Worm (Caenorhabditis elegans) whole organism, L1 larva: ENCODE results near the gene C55B6.7.

Experiments used
- blmp-1 ChIP-seq: fragments of 150-350 bp; optimal IDR thresholded peaks from 2 replicates; lab custom pipeline; 2014; ENCODE audit warnings: missing biosample characterization, missing genetic modification characterization
- ceh-82 ChIP-seq, 3 experiments: fragments of 150-350 bp in 1 of 3; sonication (generic microtip) in 2 of 3; optimal IDR thresholded peaks; 2 replicates each; lab custom pipeline; 2014 to 2017; ENCODE audit warnings: missing biosample characterization in 3 of 3, missing genetic modification characterization in 3 of 3
- dsc-1 ChIP-seq: sonication (generic microtip); optimal IDR thresholded peaks from 2 replicates; lab custom pipeline; 2016; ENCODE audit warnings: mild to moderate bottlenecking, missing genetic modification characterization, missing compliant biosample characterization
- efl-1 ChIP-seq, 4 experiments: fragments of 150-350 bp; optimal IDR thresholded peaks in 3 of 4; peaks in 1 of 4; 1 replicate in 1 of 4; 2 replicates in 3 of 4; lab custom pipeline; 2014; ENCODE audit warnings: missing biosample characterization in 2 of 4, missing genetic modification characterization in 2 of 4, missing genetic modification reagents in 2 of 4
- elt-3 ChIP-seq, 6 experiments: fragments of 150-350 bp in 1 of 6; sonication (generic microtip); optimal IDR thresholded peaks; 2 replicates each; lab custom pipeline; 2017 to 2018; ENCODE audit warnings: missing biosample characterization in 6 of 6, missing genetic modification characterization in 6 of 6, inconsistent platforms in 1 of 6
- grh-1 ChIP-seq: fragments of 200-800 bp; sonication (Bioruptor generic); IDR thresholded peaks from 2 replicates; pipeline ENCODE4 v1.3.6; 2022; ENCODE audit warnings: missing genetic modification reagents, missing genetic modification characterization, missing compliant biosample characterization
- jun-1 ChIP-seq: fragments of 150-350 bp; optimal IDR thresholded peaks from 2 replicates; lab custom pipeline; 2014; ENCODE audit warnings: missing biosample characterization, missing genetic modification reagents, missing genetic modification characterization
- lin-14 ChIP-seq: fragments of 200-800 bp; sonication (Bioruptor generic); optimal IDR thresholded peaks from 2 replicates; lab custom pipeline; 2018; ENCODE audit warnings: mild to moderate bottlenecking, missing genetic modification characterization, moderate library complexity, missing compliant biosample characterization
- lin-35 ChIP-seq, 2 experiments: fragments of 150-350 bp; optimal IDR thresholded peaks; 2 replicates each; lab custom pipeline; 2014; ENCODE audit warnings: missing biosample characterization in 2 of 2, missing genetic modification characterization in 2 of 2, missing genetic modification reagents in 2 of 2
- nhr-20 ChIP-seq: sonication (generic microtip); optimal IDR thresholded peaks from 2 replicates; lab custom pipeline; 2016; ENCODE audit warnings: mild to moderate bottlenecking, missing genetic modification characterization, missing compliant biosample characterization
- nhr-237 ChIP-seq: fragments of 150-350 bp; optimal IDR thresholded peaks from 2 replicates; lab custom pipeline; 2014; ENCODE audit warnings: missing biosample characterization, missing genetic modification characterization
- nhr-85 ChIP-seq: sonication (generic microtip); peaks from one replicate; lab custom pipeline; 2016; ENCODE audit warnings: missing genetic modification characterization, inconsistent platforms, missing compliant biosample characterization
- skn-1 ChIP-seq: fragments of 150-350 bp; optimal IDR thresholded peaks from 2 replicates; lab custom pipeline; 2014; ENCODE audit warnings: missing biosample characterization, missing genetic modification characterization
- snu-23 ChIP-seq: sonication (generic microtip); optimal IDR thresholded peaks from 2 replicates; lab custom pipeline; 2016; ENCODE audit warnings: missing genetic modification characterization, missing compliant biosample characterization
- sptf-1 ChIP-seq: fragments of 150-350 bp; optimal IDR thresholded peaks from 2 replicates; lab custom pipeline; 2014; ENCODE audit warnings: missing biosample characterization, missing genetic modification characterization
- sup-37 ChIP-seq: fragments of 200-800 bp; sonication (Bioruptor generic); optimal IDR thresholded peaks from 2 replicates; lab custom pipeline; 2018; ENCODE audit warnings: mild to moderate bottlenecking, missing genetic modification characterization, missing compliant biosample characterization
- unc-62 ChIP-seq: fragments of 150-350 bp; optimal IDR thresholded peaks from 2 replicates; lab custom pipeline; 2014; ENCODE audit warnings: missing biosample characterization, missing genetic modification reagents, missing genetic modification characterization

Gene C55B6.7

ce11 chrX:7151189-7151857 lies 40.5 kb downstream of the C55B6.7 start, which contains the start of gene lam-2:
lam-2 (minus strand) TSS chrX:7151239.
- no peak for TF ChIP-seq sup-37 (GFP tag; lab: Kevin White, UChicago)
- TF ChIP-seq sptf-1 (tag; lab: Kevin White, UChicago) = no peak
- TF ChIP-seq dsc-1 = peak; percentile 4
- no peak for TF ChIP-seq unc-62 (GFP tag; lab: Kevin White, UChicago)
- no peak for TF ChIP-seq nhr-237

ce11 chrX:7149670-7150069 lies 42.1 kb downstream of the C55B6.7 start:
- TF ChIP-seq jun-1 (tag; lab: Kevin White, UChicago) = no peak
- TF ChIP-seq efl-1 (optimal IDR thresholded peaks at IDR 0.05; lab: Kevin White, UChicago) = no peak
- TF ChIP-seq efl-1 (GFP tag; optimal IDR thresholded peaks at IDR 0.05 in 1 of 2; lab: Kevin White, UChicago) = peak in 1 of 2 experiments; percentile 70
- TF ChIP-seq, all 84 proteins: peak for 1

- TF ChIP-seq efl-1 (optimal IDR thresholded peaks at IDR 0.05; lab: Kevin White, UChicago) (no peak), efl-1 (GFP tag; optimal IDR thresholded peaks at IDR 0.05 in 1 of 2; lab: Kevin White, UChicago) (peak in 1 of 2 experiments; percentile 54), nhr-20 (tag; lab: Kevin White, UChicago) (peak; percentile 47), blmp-1 (no peak), grh-1 (GFP tag; lab: Robert Waterston, UW) (no peak), snu-23 (GFP tag; lab: Kevin White, UChicago) (peak; percentile 39), lin-35 (GFP tag; optimal IDR thresholded peaks at IDR 0.05; lab: Kevin White, UChicago) (peak in 1 of 2 experiments; percentile 26), nhr-85 (tag; lab: Kevin White, UChicago) (peak; percentile 76), ceh-82 (tag; optimal IDR thresholded peaks at IDR 0.05; lab: Kevin White, UChicago) (no peak), lin-14 (GFP tag; lab: Kevin White, UChicago) (peak; percentile 71), elt-3 (tag; optimal IDR thresholded peaks at IDR 0.05; lab: Kevin White, UChicago) (peak in 3 of 6 experiments; percentile 14 to 57 (median 45)), skn-1 (tag; lab: Kevin White, UChicago) (peak; percentile 62)
Observed at ce11 chrX:7143515-7143914, 48.3 kb downstream of the C55B6.7 start, which contains the start of gene alh-10. alh-10 (minus strand) TSS chrX:7143641.
